In genomic region chrV:20828820-20829219, ce11 we compare ENCODE assay signal across 5 worm cellular contexts.
TF ChIP-seq lines count a peak whose summit lies in the region.

sbt-1 (minus strand) TSS chrV:20828881.

TF ChIP-seq in whole organism, L1 larva, 84 proteins besides CTCF, POLR2A, EP300 and RAD21 (continued from another document and continues in another):
- TF ChIP-seq blmp-1 (tag; optimal IDR thresholded peaks at IDR 0.05; lab: Kevin White, UChicago) (no peak), nhr-77 (tag; optimal IDR thresholded peaks at IDR 0.05; lab: Kevin White, UChicago) (no peak), lin-14 (GFP tag; optimal IDR thresholded peaks at IDR 0.05; lab: Kevin White, UChicago) (peak; percentile 90), ceh-90 (tag; optimal IDR thresholded peaks at IDR 0.05; lab: Kevin White, UChicago) (no peak), ets-5 (GFP tag; IDR thresholded peaks at IDR 0.05; lab: Robert Waterston, UW) (no peak), lin-39 (tag; optimal IDR thresholded peaks at IDR 0.05; lab: Kevin White, UChicago) (no peak), nhr-47 (tag; optimal IDR thresholded peaks at IDR 0.05; lab: Kevin White, UChicago) (peak; percentile 78), nhr-90 (tag; optimal IDR thresholded peaks at IDR 0.05; lab: Kevin White, UChicago; ENCODE audit: poor library complexity) (no peak), alr-1 (tag; optimal IDR thresholded peaks at IDR 0.05; lab: Kevin White, UChicago; ENCODE audit: borderline replicate concordance) (no peak), nhr-71 (tag; optimal IDR thresholded peaks at IDR 0.05; lab: Kevin White, UChicago) (peak; percentile 75), fkh-10 (GFP tag; optimal IDR thresholded peaks at IDR 0.05; lab: Kevin White, UChicago) (peak; percentile 75), jun-1 (tag; optimal IDR thresholded peaks at IDR 0.05; lab: Kevin White, UChicago) (peak; percentile 11), C04F5.9 (tag; optimal IDR thresholded peaks at IDR 0.05; lab: Kevin White, UChicago) (no peak), ama-1 (optimal IDR thresholded peaks at IDR 0.05; lab: Kevin White, UChicago) (no peak), fkh-8 (tag; optimal IDR thresholded peaks at IDR 0.05; lab: Kevin White, UChicago) (peak; percentile 93), dsc-1 (tag; optimal IDR thresholded peaks at IDR 0.05; lab: Kevin White, UChicago) (peak; percentile 38), unc-130 (tag; optimal IDR thresholded peaks at IDR 0.05; lab: Kevin White, UChicago) (no peak), hlh-4 (tag; optimal IDR thresholded peaks at IDR 0.05; lab: Kevin White, UChicago) (no peak), Y116A8C.19 (tag; optimal IDR thresholded peaks at IDR 0.05; lab: Kevin White, UChicago; ENCODE audit: borderline replicate concordance) (no peak), swsn-7 (tag; optimal IDR thresholded peaks at IDR 0.05; lab: Kevin White, UChicago) (peak; percentile 78), unc-62 (GFP tag; optimal IDR thresholded peaks at IDR 0.05; lab: Kevin White, UChicago) (no peak), nhr-19 (GFP tag; conservative IDR thresholded peaks at IDR 0.05; lab: Robert Waterston, UW) (peak; percentile 12; the same call in 1 of the 2 replicates), efl-1 (optimal IDR thresholded peaks at IDR 0.05; lab: Kevin White, UChicago) (peak; percentile 49 to 64), efl-1 (GFP tag; optimal IDR thresholded peaks at IDR 0.05 in 1 of 2; lab: Kevin White, UChicago) (peak in 1 of 2 experiments; percentile 7), aly-2 (tag; optimal IDR thresholded peaks at IDR 0.05; lab: Kevin White, UChicago) (peak; percentile 2), fos-1 (tag; optimal IDR thresholded peaks at IDR 0.05; lab: Kevin White, UChicago) (peak; percentile 37)

TF ChIP-seq in whole organism, L2 larva, 48 proteins besides CTCF, POLR2A, EP300 and RAD21 (continued from another document):
- peak; percentile 56 for TF ChIP-seq zag-1 (tag; optimal IDR thresholded peaks at IDR 0.05; lab: Kevin White, UChicago)
- TF ChIP-seq Y55F3AM.14 (GFP tag; optimal IDR thresholded peaks at IDR 0.05; lab: Kevin White, UChicago), result peak; percentile 45
- TF ChIP-seq lsy-2 (tag; optimal IDR thresholded peaks at IDR 0.05; lab: Kevin White, UChicago), result peak; percentile 40 to 77
- no peak for TF ChIP-seq unc-39 (tag; optimal IDR thresholded peaks at IDR 0.05; lab: Kevin White, UChicago)
- TF ChIP-seq ztf-4 (tag; optimal IDR thresholded peaks at IDR 0.05; lab: Kevin White, UChicago), result no peak
- TF ChIP-seq ceh-82 (tag; optimal IDR thresholded peaks at IDR 0.05; lab: Kevin White, UChicago), result peak; percentile 44
- TF ChIP-seq fos-1 (tag; optimal IDR thresholded peaks at IDR 0.05; lab: Kevin White, UChicago), result peak; percentile 3
- TF ChIP-seq sem-4 (tag; optimal IDR thresholded peaks at IDR 0.05; lab: Kevin White, UChicago), result peak; percentile 30
- TF ChIP-seq unc-62 (GFP tag; optimal IDR thresholded peaks at IDR 0.05; lab: Kevin White, UChicago), result no peak
- peak; percentile 82 for TF ChIP-seq nhr-129 (tag; optimal IDR thresholded peaks at IDR 0.05; lab: Kevin White, UChicago)
- TF ChIP-seq mbf-1 (tag; optimal IDR thresholded peaks at IDR 0.05; lab: Kevin White, UChicago), result no peak
- TF ChIP-seq snpc-4 (tag; optimal IDR thresholded peaks at IDR 0.05; lab: Kevin White, UChicago), result no peak
- peak; percentile 26 for TF ChIP-seq F13H6.1 (tag; optimal IDR thresholded peaks at IDR 0.05; lab: Kevin White, UChicago)
- no peak for TF ChIP-seq nhr-77 (tag; optimal IDR thresholded peaks at IDR 0.05; lab: Kevin White, UChicago)
- peak; percentile 43 for TF ChIP-seq egl-27 (tag; optimal IDR thresholded peaks at IDR 0.05; lab: Kevin White, UChicago)
- TF ChIP-seq C34F6.9 (tag; optimal IDR thresholded peaks at IDR 0.05; lab: Kevin White, UChicago), result peak; percentile 93
TF ChIP-seq in whole organism, L2 larva: peak in this region for 16.

TF ChIP-seq in whole organism, L3 larva, 47 proteins besides CTCF, POLR2A, EP300 and RAD21 (continued from another document):
- TF ChIP-seq nfya-1 (tag; optimal IDR thresholded peaks at IDR 0.05; lab: Kevin White, UChicago; ENCODE audit: insufficient read depth), result peak; percentile 83
- TF ChIP-seq nhr-11 (tag; optimal IDR thresholded peaks at IDR 0.05; lab: Kevin White, UChicago), result peak; percentile 37
TF ChIP-seq in whole organism, L3 larva: peak in this region for 11.

TF ChIP-seq in whole organism, L4 larva, 104 proteins besides CTCF, POLR2A, EP300 and RAD21 (continued from another document):
- peak; percentile 45 to 74 for TF ChIP-seq lsy-2 (tag; optimal IDR thresholded peaks at IDR 0.05; lab: Kevin White, UChicago)
- peak; percentile 55 for TF ChIP-seq set-16 (GFP tag; IDR thresholded peaks at IDR 0.05; lab: Robert Waterston, UW)
- TF ChIP-seq unc-62 (GFP tag; optimal IDR thresholded peaks at IDR 0.05 in 1 of 2; lab: Kevin White, UChicago), result peak in 1 of 2 experiments; percentile 81
- no peak for TF ChIP-seq unc-62 (tag; optimal IDR thresholded peaks at IDR 0.05; lab: Kevin White, UChicago)
- TF ChIP-seq hlh-11 (tag; optimal IDR thresholded peaks at IDR 0.05; lab: Kevin White, UChicago), result peak; percentile 14
- TF ChIP-seq nhr-76 (tag; optimal IDR thresholded peaks at IDR 0.05; lab: Kevin White, UChicago), result no peak
- peak in 1 of 2 experiments; percentile 69 for TF ChIP-seq mdl-1 (tag; optimal IDR thresholded peaks at IDR 0.05; lab: Kevin White, UChicago)
- TF ChIP-seq hmg-1.1 (GFP tag; IDR thresholded peaks at IDR 0.05; lab: Robert Waterston, UW), result peak; percentile 75
- TF ChIP-seq hlh-30 (tag; optimal IDR thresholded peaks at IDR 0.05; lab: Kevin White, UChicago; ENCODE audit: insufficient read depth), result peak; percentile 83
- no peak for TF ChIP-seq snpc-1.2 (GFP tag; IDR thresholded peaks at IDR 0.05; lab: Robert Waterston, UW)
- no peak for TF ChIP-seq aly-2 (tag; optimal IDR thresholded peaks at IDR 0.05; lab: Kevin White, UChicago)
- TF ChIP-seq aha-1 (tag; lab: Kevin White, UChicago), result peak; percentile 96
- TF ChIP-seq tra-1 (GFP tag; IDR thresholded peaks at IDR 0.05; lab: Robert Waterston, UW), result 0 out of 2 replicates have a peak, but pooled peaks have one; percentile 24
- peak; percentile 29; the same call in 1 of the 2 replicates for TF ChIP-seq vab-7 (GFP tag; IDR thresholded peaks at IDR 0.05; lab: Robert Waterston, UW)
- no peak for TF ChIP-seq egl-27 (tag; optimal IDR thresholded peaks at IDR 0.05; lab: Kevin White, UChicago)
- TF ChIP-seq fkh-10 (GFP tag; optimal IDR thresholded peaks at IDR 0.05; lab: Kevin White, UChicago), result peak; percentile 94

TF ChIP-seq in whole organism, late embryonic, 69 proteins besides CTCF, POLR2A, EP300 and RAD21 (continued from another document):
- TF ChIP-seq eyg-1 (tag; optimal IDR thresholded peaks at IDR 0.05; lab: Kevin White, UChicago), result no peak
- TF ChIP-seq pros-1 (tag; optimal IDR thresholded peaks at IDR 0.05; lab: Kevin White, UChicago), result no peak
- TF ChIP-seq hlh-13 (GFP tag; optimal IDR thresholded peaks at IDR 0.05; lab: Kevin White, UChicago), result no peak
- no peak for TF ChIP-seq ceh-2 (tag; optimal IDR thresholded peaks at IDR 0.05; lab: Kevin White, UChicago)
- TF ChIP-seq ztf-16 (tag; optimal IDR thresholded peaks at IDR 0.05; lab: Kevin White, UChicago), result no peak
- TF ChIP-seq lin-11 (tag; optimal IDR thresholded peaks at IDR 0.05; lab: Kevin White, UChicago), result no peak
- TF ChIP-seq pha-2 (tag; optimal IDR thresholded peaks at IDR 0.05; lab: Kevin White, UChicago), result no peak
- peak; percentile 69 for TF ChIP-seq ceh-31 (tag; optimal IDR thresholded peaks at IDR 0.05; lab: Kevin White, UChicago)
- no peak for TF ChIP-seq ceh-6 (GFP tag; optimal IDR thresholded peaks at IDR 0.05; lab: Kevin White, UChicago)
- TF ChIP-seq hlh-30 (tag; optimal IDR thresholded peaks at IDR 0.05; lab: Kevin White, UChicago; ENCODE audit: insufficient read depth), result peak; percentile 63
- TF ChIP-seq elt-2 (tag; optimal IDR thresholded peaks at IDR 0.05; lab: Kevin White, UChicago), result no peak
- TF ChIP-seq T23F11.4 (GFP tag; optimal IDR thresholded peaks at IDR 0.05; lab: Kevin White, UChicago), result no peak
- no peak for TF ChIP-seq odd-2 (tag; optimal IDR thresholded peaks at IDR 0.05; lab: Kevin White, UChicago)
- peak; percentile 30 for TF ChIP-seq tbx-2 (tag; optimal IDR thresholded peaks at IDR 0.05; lab: Kevin White, UChicago)
- TF ChIP-seq ceh-9 (tag; optimal IDR thresholded peaks at IDR 0.05; lab: Kevin White, UChicago), result no peak
- TF ChIP-seq sdc-2 (tag; optimal IDR thresholded peaks at IDR 0.05; lab: Kevin White, UChicago), result no peak
- no peak for TF ChIP-seq K02D7.2 (tag; optimal IDR thresholded peaks at IDR 0.05; lab: Kevin White, UChicago)
- peak; percentile 7 for TF ChIP-seq ceh-18 (tag; optimal IDR thresholded peaks at IDR 0.05; lab: Kevin White, UChicago)
- TF ChIP-seq ceh-24 (tag; optimal IDR thresholded peaks at IDR 0.05; lab: Kevin White, UChicago), result no peak
